Fruit fly (Drosophila melanogaster) whole organism, prepupa: Measurements from ENCODE around the gene brwl.

Source experiments
- CG10631 ChIP-seq: fragments of 200-800 bp; sonication (Bioruptor generic); optimal IDR thresholded peaks from 2 replicates; lab custom pipeline; 2016; ENCODE audit warnings: missing biosample characterization, missing genetic modification characterization
- CG11762 ChIP-seq: fragments of 200-800 bp; sonication (Bioruptor generic); optimal IDR thresholded peaks from 3 replicates; lab custom pipeline; 2016; ENCODE audit warnings: missing biosample characterization, missing genetic modification characterization; ENCODE audit not compliant: insufficient read depth
- CG15336 ChIP-seq: fragments of 200-800 bp; sonication (Bioruptor generic); IDR thresholded peaks from 2 replicates; pipeline ENCODE4 v1.3.6; 2022; ENCODE audit warnings: missing biosample characterization, missing genetic modification characterization
- CG1621 ChIP-seq: fragments of 200-800 bp; sonication (Bioruptor generic); optimal IDR thresholded peaks from 3 replicates; lab custom pipeline; 2018; ENCODE audit warnings: missing biosample characterization, mild to moderate bottlenecking, missing genetic modification characterization
- CG16779 ChIP-seq: fragments of 200-800 bp; sonication (Bioruptor generic); optimal IDR thresholded peaks from 3 replicates; lab custom pipeline; 2017; ENCODE audit warnings: missing biosample characterization, mild to moderate bottlenecking, missing genetic modification characterization
- CG32006 ChIP-seq: fragments of 200-800 bp; sonication (Bioruptor generic); optimal IDR thresholded peaks from 3 replicates; lab custom pipeline; 2017; ENCODE audit warnings: missing biosample characterization, mild to moderate bottlenecking, missing genetic modification characterization
- CG34406 ChIP-seq: fragments of 200-800 bp; sonication (Bioruptor generic); optimal IDR thresholded peaks from 3 replicates; lab custom pipeline; 2016; ENCODE audit warnings: missing biosample characterization, missing genetic modification characterization
- CG3919 ChIP-seq: fragments of 200-800 bp; sonication (Bioruptor generic); optimal IDR thresholded peaks from 3 replicates; lab custom pipeline; 2016; ENCODE audit warnings: missing biosample characterization, missing genetic modification characterization
- CG6792 ChIP-seq: fragments of 200-800 bp; sonication (Bioruptor generic); optimal IDR thresholded peaks from 3 replicates; lab custom pipeline; 2016; ENCODE audit warnings: missing biosample characterization, missing genetic modification characterization
- CG6808 ChIP-seq: fragments of 200-800 bp; sonication (Bioruptor generic); optimal IDR thresholded peaks from 3 replicates; lab custom pipeline; 2017; ENCODE audit warnings: missing biosample characterization, missing genetic modification characterization, mild to moderate bottlenecking, moderate library complexity, missing genetic modification reagents
- CG6854 ChIP-seq: fragments of 200-800 bp; sonication (Bioruptor generic); optimal IDR thresholded peaks from 2 replicates; lab custom pipeline; 2017; ENCODE audit warnings: missing biosample characterization, mild to moderate bottlenecking, missing genetic modification characterization
- CG7368 ChIP-seq: fragments of 200-800 bp; sonication (Bioruptor generic); optimal IDR thresholded peaks from 3 replicates; lab custom pipeline; 2016; ENCODE audit warnings: missing biosample characterization, missing genetic modification characterization
- CG8119 ChIP-seq: fragments of 200-800 bp; sonication (Bioruptor generic); IDR thresholded peaks from 3 replicates; pipeline ENCODE4 v1.3.6; 2022; ENCODE audit warnings: missing biosample characterization, missing genetic modification characterization
- CG8319 ChIP-seq: fragments of 200-800 bp; sonication (Bioruptor generic); optimal IDR thresholded peaks from 3 replicates; lab custom pipeline; 2016; ENCODE audit warnings: missing biosample characterization, missing genetic modification characterization
- CG8632 ChIP-seq: fragments of 200-800 bp; sonication (Bioruptor generic); optimal IDR thresholded peaks from 3 replicates; lab custom pipeline; 2016; ENCODE audit warnings: missing biosample characterization, missing genetic modification characterization
- Eip75B ChIP-seq: fragments of 200-800 bp; sonication (Bioruptor generic); optimal IDR thresholded peaks from 3 replicates; lab custom pipeline; 2016; ENCODE audit warnings: missing biosample characterization, missing genetic modification characterization
- Eip78C ChIP-seq: fragments of 200-800 bp; sonication (Bioruptor generic); peaks from one replicate; lab custom pipeline; 2016; ENCODE audit warnings: missing biosample characterization, missing genetic modification characterization
- Ets21C ChIP-seq: fragments of 200-800 bp; sonication (Bioruptor generic); optimal IDR thresholded peaks from 3 replicates; lab custom pipeline; 2016; ENCODE audit warnings: missing biosample characterization, missing genetic modification characterization
- Ets96B ChIP-seq: fragments of 200-800 bp; optimal IDR thresholded peaks from 2 replicates; lab custom pipeline; 2019; ENCODE audit warnings: missing biosample characterization, mild to moderate bottlenecking, missing genetic modification characterization, moderate library complexity
- Hr38 ChIP-seq: sonication (Bioruptor generic); optimal IDR thresholded peaks from 2 replicates; lab custom pipeline; 2016; ENCODE audit warnings: missing biosample characterization, missing genetic modification characterization
- Hr39 ChIP-seq: fragments of 200-800 bp; sonication (Bioruptor generic); optimal IDR thresholded peaks from 2 replicates; lab custom pipeline; 2016; ENCODE audit warnings: missing biosample characterization, missing genetic modification characterization
- Lpt ChIP-seq: fragments of 200-800 bp; sonication (Bioruptor generic); optimal IDR thresholded peaks from 3 replicates; lab custom pipeline; 2016; ENCODE audit warnings: missing biosample characterization, missing genetic modification characterization
- Met ChIP-seq: fragments of 200-800 bp; sonication (Bioruptor generic); optimal IDR thresholded peaks from 3 replicates; lab custom pipeline; 2016; ENCODE audit warnings: missing biosample characterization, missing genetic modification characterization
- Sox102F ChIP-seq: fragments of 200-800 bp; sonication (Bioruptor generic); optimal IDR thresholded peaks from 2 replicates; lab custom pipeline; 2016; ENCODE audit warnings: missing biosample characterization, mild to moderate bottlenecking, missing genetic modification characterization
- Sox15 ChIP-seq: fragments of 200-800 bp; sonication (Bioruptor generic); optimal IDR thresholded peaks from 3 replicates; lab custom pipeline; 2016; ENCODE audit warnings: missing biosample characterization, missing genetic modification characterization
- achi ChIP-seq: fragments of 200-800 bp; sonication (Bioruptor generic); optimal IDR thresholded peaks from 3 replicates; lab custom pipeline; 2016; ENCODE audit warnings: missing biosample characterization, missing genetic modification characterization
- acj6 ChIP-seq: fragments of 200-800 bp; sonication (Bioruptor generic); optimal IDR thresholded peaks from 3 replicates; lab custom pipeline; 2016; ENCODE audit warnings: missing biosample characterization, missing genetic modification characterization
- cyc ChIP-seq: fragments of 200-800 bp; sonication (Bioruptor generic); optimal IDR thresholded peaks from 3 replicates; lab custom pipeline; 2016; ENCODE audit warnings: missing biosample characterization, missing genetic modification characterization
- dac ChIP-seq: fragments of 200-800 bp; sonication (Bioruptor generic); optimal IDR thresholded peaks from 2 replicates; lab custom pipeline; 2017; ENCODE audit warnings: missing biosample characterization, mild to moderate bottlenecking, missing genetic modification characterization
- dsx ChIP-seq: fragments of 200-800 bp; optimal IDR thresholded peaks from 3 replicates; lab custom pipeline; 2019; ENCODE audit warnings: missing biosample characterization, mild to moderate bottlenecking, missing genetic modification characterization, moderate library complexity; ENCODE audit not compliant: poor library complexity, severe bottlenecking
- eg ChIP-seq: fragments of 200-800 bp; sonication (Bioruptor generic); IDR thresholded peaks from 3 replicates; pipeline ENCODE4 v1.3.6; 2022; ENCODE audit warnings: missing biosample characterization, missing genetic modification characterization
- esn ChIP-seq: fragments of 200-800 bp; sonication (Bioruptor generic); optimal IDR thresholded peaks from 2 replicates; lab custom pipeline; 2016; ENCODE audit warnings: missing biosample characterization, mild to moderate bottlenecking, missing genetic modification characterization, moderate library complexity
- fd59A ChIP-seq: fragments of 200-800 bp; sonication (Bioruptor generic); optimal IDR thresholded peaks from 2 replicates; lab custom pipeline; 2017; ENCODE audit warnings: missing biosample characterization, mild to moderate bottlenecking, missing genetic modification characterization, missing genetic modification reagents
- fd85E ChIP-seq: fragments of 200-800 bp; sonication (Bioruptor generic); optimal IDR thresholded peaks from 3 replicates; lab custom pipeline; 2016; ENCODE audit warnings: missing biosample characterization, missing genetic modification characterization
- lz ChIP-seq: fragments of 200-800 bp; sonication (Bioruptor generic); optimal IDR thresholded peaks from 3 replicates; lab custom pipeline; 2016; ENCODE audit warnings: missing biosample characterization, missing genetic modification characterization
- net ChIP-seq: fragments of 200-800 bp; sonication (Bioruptor generic); optimal IDR thresholded peaks from 3 replicates; lab custom pipeline; 2016; ENCODE audit warnings: missing biosample characterization, missing genetic modification characterization
- salr ChIP-seq, 2 experiments: fragments of 200-800 bp; sonication (Bioruptor generic); optimal IDR thresholded peaks; 3 replicates each; lab custom pipeline; 2016 to 2018; ENCODE audit warnings: missing biosample characterization in 2 of 2, missing genetic modification characterization in 2 of 2, mild to moderate bottlenecking in 1 of 2
- spab ChIP-seq: fragments of 200-800 bp; sonication (Bioruptor generic); optimal IDR thresholded peaks from 2 replicates; lab custom pipeline; 2017; ENCODE audit warnings: missing biosample characterization, mild to moderate bottlenecking, missing genetic modification characterization, missing genetic modification reagents
- ss ChIP-seq, 2 experiments: fragments of 200-800 bp; sonication (Bioruptor generic); optimal IDR thresholded peaks; 2 replicates in 1 of 2; 3 replicates in 1 of 2; lab custom pipeline; 2017 to 2018; ENCODE audit warnings: mild to moderate bottlenecking in 2 of 2, missing biosample characterization in 2 of 2, missing genetic modification characterization in 2 of 2, moderate library complexity in 1 of 2
- svp ChIP-seq: fragments of 200-800 bp; sonication (Bioruptor generic); peaks from one replicate; lab custom pipeline; 2016; ENCODE audit warnings: missing biosample characterization, missing genetic modification characterization
- topi ChIP-seq: fragments of 200-800 bp; sonication (Bioruptor generic); optimal IDR thresholded peaks from 3 replicates; lab custom pipeline; 2016; ENCODE audit warnings: missing biosample characterization, missing genetic modification characterization
- vri ChIP-seq: fragments of 200-800 bp; sonication (Bioruptor generic); optimal IDR thresholded peaks from 3 replicates; lab custom pipeline; 2016; ENCODE audit warnings: missing biosample characterization, mild to moderate bottlenecking, missing genetic modification characterization

brwl gene

dm6 chr2L:9607997-9608563 is 39.4 kb downstream of the brwl start, which contains the start of gene gcm2:
TSS of gene gcm2 (plus strand) at chr2L:9608562.
- no peak for TF ChIP-seq CG1621 (tag; lab: Kevin White, UChicago)
- no peak for TF ChIP-seq CG6792 (GFP tag; lab: Kevin White, UChicago)
- TF ChIP-seq CG7368 (GFP tag; lab: Kevin White, UChicago): no peak
- TF ChIP-seq Lpt (GFP tag; lab: Kevin White, UChicago): no peak
- no peak for TF ChIP-seq dac
- TF ChIP-seq eg (GFP tag; lab: Robert Waterston, UW): no peak
- TF ChIP-seq CG16779 (tag; lab: Kevin White, UChicago): no peak
- TF ChIP-seq lz (GFP tag; lab: Kevin White, UChicago): no peak
- no peak for TF ChIP-seq Ets21C (GFP tag; lab: Kevin White, UChicago)
- no peak for TF ChIP-seq CG8119 (GFP tag; lab: Robert Waterston, UW)
- TF ChIP-seq CG3919 (GFP tag; lab: Kevin White, UChicago): no peak
- TF ChIP-seq Hr39 (GFP tag; lab: Kevin White, UChicago): no peak
- TF ChIP-seq esn (GFP tag; lab: Kevin White, UChicago): no peak
- no peak for TF ChIP-seq Eip78C (GFP tag; lab: Kevin White, UChicago)
- no peak for TF ChIP-seq dsx (GFP tag; lab: Kevin White, UChicago)
- no peak for TF ChIP-seq CG8632 (GFP tag; lab: Kevin White, UChicago)

DNA sequence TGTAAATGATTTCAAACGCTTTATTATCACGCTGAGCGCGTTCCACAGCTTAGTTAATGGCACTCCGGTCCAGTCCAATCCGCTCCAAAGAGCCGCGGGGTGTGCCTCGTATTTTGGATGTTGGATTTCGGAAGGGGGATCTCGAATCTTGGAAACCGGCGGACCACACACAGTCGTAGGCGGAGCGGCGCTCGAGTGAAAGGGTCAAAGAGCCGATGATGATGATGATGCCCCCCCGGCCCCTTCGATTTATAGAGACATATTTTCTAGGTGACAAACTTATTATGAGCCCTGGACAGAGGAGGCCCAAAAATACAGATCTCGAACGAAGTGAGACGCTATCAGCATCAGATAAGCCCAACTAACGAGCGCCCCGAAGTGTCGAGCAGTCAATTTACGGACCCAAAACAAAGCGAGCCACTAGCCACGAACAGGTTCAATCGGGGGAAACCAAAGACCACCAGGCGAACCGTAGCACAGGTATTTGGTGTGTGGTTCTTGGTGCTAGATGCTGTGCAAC is 40.7 kb downstream of the brwl start:
- TF ChIP-seq CG6808 (GFP tag; lab: Kevin White, UChicago) (no peak), topi (GFP tag; lab: Kevin White, UChicago) (no peak)

dm6 chr2L:9612654-9613005 is 43.9 kb downstream of the brwl start:
- TF ChIP-seq CG32006 (no peak), CG11762 (GFP tag; lab: Kevin White, UChicago) (no peak), CG8632 (GFP tag; lab: Kevin White, UChicago) (no peak), CG8319 (GFP tag; lab: Kevin White, UChicago) (no peak), CG34406 (no peak), eg (GFP tag; lab: Robert Waterston, UW) (no peak), CG6792 (GFP tag; lab: Kevin White, UChicago) (no peak), dac (no peak), Ets96B (tag; lab: Kevin White, UChicago) (no peak), fd59A (GFP tag; lab: Kevin White, UChicago) (no peak), Met (no peak), spab (no peak), Sox102F (GFP tag; lab: Kevin White, UChicago) (no peak), net (GFP tag; lab: Kevin White, UChicago) (no peak), achi (GFP tag; lab: Kevin White, UChicago) (no peak), Sox15 (GFP tag; lab: Kevin White, UChicago) (no peak), cyc (GFP tag; lab: Kevin White, UChicago) (no peak), topi (GFP tag; lab: Kevin White, UChicago) (no peak), Eip78C (GFP tag; lab: Kevin White, UChicago) (no peak)

dm6 chr2L:9613006-9613690 is 44.5 kb downstream of the brwl start, which contains the start of gene Trx2:
TSS of gene Trx2 (plus strand) at chr2L:9613166.
- TF ChIP-seq svp (GFP tag; lab: Kevin White, UChicago) (peak; percentile 82), CG10631 (GFP tag; lab: Kevin White, UChicago) (no peak), Eip75B (GFP tag; lab: Kevin White, UChicago) (peak; percentile 6), Met (peak; percentile 10), CG1621 (tag; lab: Kevin White, UChicago) (peak; percentile 54), CG8119 (GFP tag; lab: Robert Waterston, UW) (no peak; the same call in 2 of the 3 replicates), CG6854 (GFP tag; lab: Kevin White, UChicago) (peak; percentile 69), esn (GFP tag; lab: Kevin White, UChicago) (peak; percentile 27), cyc (GFP tag; lab: Kevin White, UChicago) (no peak), Ets21C (GFP tag; lab: Kevin White, UChicago) (no peak), lz (GFP tag; lab: Kevin White, UChicago) (no peak), topi (GFP tag; lab: Kevin White, UChicago) (peak; percentile 21), fd85E (GFP tag; lab: Kevin White, UChicago) (peak; percentile 27), Hr38 (GFP tag; lab: Kevin White, UChicago) (no peak), Sox102F (GFP tag; lab: Kevin White, UChicago) (peak; percentile 54), CG15336 (GFP tag; lab: Robert Waterston, UW) (peak; percentile 61), dac (no peak), salr (GFP tag; optimal IDR thresholded peaks at IDR 0.05; lab: Kevin White, UChicago) (peak in 1 of 2 experiments; percentile 5), vri (GFP tag; lab: Kevin White, UChicago) (peak; percentile 84), CG7368 (GFP tag; lab: Kevin White, UChicago) (peak; percentile 26), CG8319 (GFP tag; lab: Kevin White, UChicago) (peak; percentile 19), acj6 (GFP tag; lab: Kevin White, UChicago) (no peak), ss (GFP tag; optimal IDR thresholded peaks at IDR 0.05; lab: Kevin White, UChicago) (peak; percentile 50 to 52)
